Fruit fly (Drosophila melanogaster): ENCODE results near the gene IntS11.
A peak's percentile ranks its signal among the peaks of the same experiment; 100 is the strongest.

DNA sequence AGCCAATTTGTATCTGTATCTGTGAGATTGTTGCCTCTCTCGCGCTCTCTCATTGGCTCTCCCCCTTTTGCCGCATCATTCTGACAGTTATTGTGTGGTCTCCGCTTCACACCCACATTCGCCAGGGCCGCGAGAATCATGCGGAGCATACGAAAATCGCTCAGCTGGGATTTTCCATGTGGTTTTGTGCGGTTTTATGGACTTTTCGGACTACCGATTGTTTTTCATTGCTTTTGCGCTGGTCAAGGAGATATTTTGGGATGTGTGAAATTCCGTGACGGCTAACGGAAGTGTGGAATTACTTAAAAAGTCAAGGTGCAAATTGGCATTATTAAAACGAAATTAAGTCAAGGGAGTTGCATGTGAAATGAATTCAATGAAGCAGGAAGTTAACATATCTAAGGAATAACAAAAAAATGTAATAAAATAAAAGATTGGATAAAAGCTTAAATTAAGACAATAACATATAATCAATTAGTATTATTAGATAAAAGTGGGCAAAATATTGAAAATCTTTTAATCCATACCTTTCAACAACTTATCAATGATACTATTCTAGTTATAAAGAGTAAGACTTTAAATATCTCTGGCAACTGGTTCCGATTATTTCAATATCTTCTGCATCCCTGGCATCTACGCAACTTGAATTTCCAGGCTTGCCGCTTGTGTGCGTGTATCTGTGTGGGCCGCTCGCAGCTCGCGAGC, 27.1 kb downstream of the IntS11 start:
- TF ChIP-seq sv (GFP tag; optimal IDR thresholded peaks at IDR 0.05) (no peak), rgr (GFP tag; optimal IDR thresholded peaks at IDR 0.05) (no peak), tai (GFP tag; optimal IDR thresholded peaks at IDR 0.05) (peak; percentile 36), woc (GFP tag; optimal IDR thresholded peaks at IDR 0.05) (peak; percentile 72)

All from whole organism, wandering third instar larva.